Fruit fly (Drosophila melanogaster) whole organism, embryonic: Measurements from ENCODE around the gene CG12947.

Experiments
- Abd-B ChIP-seq: fragments of 200-800 bp; sonication (Bioruptor generic); optimal IDR thresholded peaks from 2 replicates; lab custom pipeline; 2018; ENCODE audit warnings: missing biosample characterization, mild to moderate bottlenecking, missing genetic modification characterization, moderate library complexity
- Atf6 ChIP-seq: fragments of 200-800 bp; sonication (Bioruptor generic); IDR thresholded peaks from 2 replicates; pipeline ENCODE4 v1.3.6; 2022; ENCODE audit warnings: missing biosample characterization, missing genetic modification characterization
- B-H2 ChIP-seq: fragments of 200-800 bp; sonication (Bioruptor generic); optimal IDR thresholded peaks from 2 replicates; lab custom pipeline; 2018; ENCODE audit warnings: missing biosample characterization, mild to moderate bottlenecking, missing genetic modification characterization
- BEAF-32 ChIP-seq: fragments of 200-800 bp; sonication (Bioruptor generic); optimal IDR thresholded peaks from 3 replicates; lab custom pipeline; 2017; ENCODE audit warnings: missing biosample characterization, missing genetic modification characterization, mild to moderate bottlenecking, moderate library complexity, missing genetic modification reagents
- Bteb2 ChIP-seq: fragments of 200-800 bp; sonication (Bioruptor generic); optimal IDR thresholded peaks from 2 replicates; lab custom pipeline; 2016; ENCODE audit warnings: missing biosample characterization, missing genetic modification characterization
- CG10431 ChIP-seq: fragments of 200-800 bp; sonication (Bioruptor generic); optimal IDR thresholded peaks from 3 replicates; lab custom pipeline; 2018; ENCODE audit warnings: missing biosample characterization, mild to moderate bottlenecking, missing genetic modification characterization
- CG10959 ChIP-seq: fragments of 200-800 bp; sonication (Bioruptor generic); IDR thresholded peaks from 2 replicates; pipeline ENCODE4 v1.3.6; 2022; ENCODE audit warnings: missing biosample characterization, missing genetic modification characterization
- CG11398 ChIP-seq: fragments of 200-800 bp; sonication (Bioruptor generic); optimal IDR thresholded peaks from 2 replicates; lab custom pipeline; 2016; ENCODE audit warnings: missing biosample characterization, missing genetic modification characterization
- CG12155 ChIP-seq: fragments of 200-800 bp; sonication (Bioruptor generic); optimal IDR thresholded peaks from 3 replicates; lab custom pipeline; 2016; ENCODE audit warnings: missing biosample characterization, missing genetic modification characterization
- CG1529 ChIP-seq: fragments of 200-800 bp; sonication (Bioruptor generic); optimal IDR thresholded peaks from 3 replicates; lab custom pipeline; 2018; ENCODE audit warnings: missing biosample characterization, missing genetic modification characterization
- CG2889 ChIP-seq: fragments of 200-800 bp; sonication (Bioruptor generic); IDR thresholded peaks from 3 replicates; pipeline ENCODE4 v1.3.6; 2022; ENCODE audit warnings: missing biosample characterization, missing genetic modification characterization
- CG3281 ChIP-seq: fragments of 200-800 bp; sonication (Bioruptor generic); optimal IDR thresholded peaks from 3 replicates; lab custom pipeline; 2017; ENCODE audit warnings: missing biosample characterization, mild to moderate bottlenecking, missing genetic modification characterization
- CG3726 ChIP-seq: fragments of 200-800 bp; sonication (Bioruptor generic); IDR thresholded peaks from 3 replicates; pipeline ENCODE4, ENCODE4 v1.3.6; 2022; ENCODE audit warnings: missing biosample characterization, missing genetic modification characterization
- CG3847 ChIP-seq: fragments of 200-800 bp; sonication (Bioruptor generic); IDR thresholded peaks from 2 replicates; pipeline ENCODE4 v1.3.6; 2022; ENCODE audit warnings: missing biosample characterization, missing genetic modification characterization
- CG6654 ChIP-seq: fragments of 200-800 bp; sonication (Bioruptor generic); optimal IDR thresholded peaks from 2 replicates; lab custom pipeline; 2017; ENCODE audit warnings: missing biosample characterization, mild to moderate bottlenecking, missing genetic modification characterization
- CG6683 ChIP-seq: fragments of 200-800 bp; sonication (Bioruptor generic); optimal IDR thresholded peaks from 2 replicates; lab custom pipeline; 2017; ENCODE audit warnings: missing biosample characterization, mild to moderate bottlenecking, missing genetic modification characterization, missing genetic modification reagents
- CG6854 ChIP-seq: fragments of 200-800 bp; sonication (Bioruptor generic); optimal IDR thresholded peaks from 3 replicates; lab custom pipeline; 2017; ENCODE audit warnings: missing biosample characterization, mild to moderate bottlenecking, missing genetic modification characterization
- CG7271 ChIP-seq: fragments of 200-800 bp; sonication (Bioruptor generic); optimal IDR thresholded peaks from 2 replicates; lab custom pipeline; 2018; ENCODE audit warnings: missing biosample characterization, mild to moderate bottlenecking, missing genetic modification characterization, moderate library complexity
- CG7928 ChIP-seq: fragments of 200-800 bp; sonication (Bioruptor generic); optimal IDR thresholded peaks from 2 replicates; lab custom pipeline; 2017; ENCODE audit warnings: missing biosample characterization, mild to moderate bottlenecking, missing genetic modification characterization
- CG9437 ChIP-seq: fragments of 200-800 bp; sonication (Bioruptor generic); optimal IDR thresholded peaks from 2 replicates; lab custom pipeline; 2018; ENCODE audit warnings: missing biosample characterization, mild to moderate bottlenecking, missing genetic modification characterization
- CG9609 ChIP-seq: fragments of 200-800 bp; sonication (Bioruptor generic); optimal IDR thresholded peaks from 3 replicates; lab custom pipeline; 2016; ENCODE audit warnings: missing biosample characterization, missing genetic modification characterization
- CG9727 ChIP-seq: fragments of 200-800 bp; sonication (Bioruptor generic); optimal IDR thresholded peaks from 3 replicates; lab custom pipeline; 2017; ENCODE audit warnings: missing biosample characterization, mild to moderate bottlenecking, missing genetic modification characterization
- H15 ChIP-seq: fragments of 200-800 bp; sonication (Bioruptor generic); IDR thresholded peaks from 3 replicates; pipeline ENCODE4 v1.3.6; 2022; ENCODE audit warnings: missing biosample characterization, missing genetic modification characterization
- HmgD ChIP-seq: fragments of 200-800 bp; sonication (Bioruptor generic); optimal IDR thresholded peaks from 3 replicates; lab custom pipeline; 2016; ENCODE audit warnings: missing biosample characterization, missing genetic modification characterization
- Hmx ChIP-seq: fragments of 200-800 bp; sonication (Bioruptor generic); optimal IDR thresholded peaks from 2 replicates; lab custom pipeline; 2016; ENCODE audit warnings: missing biosample characterization, missing genetic modification characterization
- Hr3 ChIP-seq: fragments of 200-800 bp; sonication (Bioruptor generic); optimal IDR thresholded peaks from 3 replicates; lab custom pipeline; 2016; ENCODE audit warnings: missing biosample characterization, missing genetic modification characterization
- MESR4 ChIP-seq: fragments of 200-800 bp; sonication (Bioruptor generic); optimal IDR thresholded peaks from 2 replicates; lab custom pipeline; 2018; ENCODE audit warnings: missing biosample characterization, mild to moderate bottlenecking, missing genetic modification characterization, moderate library complexity
- NC2α ChIP-seq: fragments of 200-800 bp; sonication (Bioruptor generic); optimal IDR thresholded peaks from 2 replicates; lab custom pipeline; 2016; ENCODE audit warnings: missing biosample characterization, missing genetic modification characterization
- Ssrp ChIP-seq: fragments of 200-800 bp; sonication (Bioruptor generic); optimal IDR thresholded peaks from 2 replicates; lab custom pipeline; 2018; ENCODE audit warnings: missing biosample characterization, mild to moderate bottlenecking, missing genetic modification characterization, moderate library complexity
- YL-1 ChIP-seq: fragments of 200-800 bp; sonication (Bioruptor generic); optimal IDR thresholded peaks from 3 replicates; lab custom pipeline; 2017; ENCODE audit warnings: missing biosample characterization, mild to moderate bottlenecking, missing genetic modification characterization
- al ChIP-seq: fragments of 200-800 bp; sonication (Bioruptor generic); IDR thresholded peaks from 2 replicates; pipeline ENCODE4 v1.3.6; 2022; ENCODE audit warnings: missing biosample characterization, missing genetic modification characterization
- ash1 ChIP-seq: fragments of 200-800 bp; sonication (Bioruptor generic); optimal IDR thresholded peaks from 2 replicates; lab custom pipeline; 2018; ENCODE audit warnings: missing biosample characterization, mild to moderate bottlenecking, missing genetic modification characterization
- bsh ChIP-seq, 2 experiments: fragments of 200-800 bp; sonication (Bioruptor generic); optimal IDR thresholded peaks; 2 replicates each; lab custom pipeline; 2017 to 2018; ENCODE audit warnings: mild to moderate bottlenecking in 2 of 2, missing biosample characterization in 2 of 2, missing genetic modification characterization in 2 of 2, moderate library complexity in 1 of 2
- cato ChIP-seq: fragments of 200-800 bp; sonication (Bioruptor generic); optimal IDR thresholded peaks from 2 replicates; lab custom pipeline; 2016; ENCODE audit warnings: missing biosample characterization, missing genetic modification characterization, borderline replicate concordance
- caup ChIP-seq: fragments of 200-800 bp; sonication (Bioruptor generic); optimal IDR thresholded peaks from 3 replicates; lab custom pipeline; 2017; ENCODE audit warnings: missing biosample characterization, mild to moderate bottlenecking, missing genetic modification characterization, moderate library complexity; ENCODE audit not compliant: severe bottlenecking
- croc ChIP-seq: fragments of 200-800 bp; sonication (Bioruptor generic); conservative IDR thresholded peaks from 3 replicates; pipeline ENCODE4 v1.3.6; 2022; ENCODE audit warnings: missing biosample characterization, missing genetic modification characterization
- gcm ChIP-seq: fragments of 200-800 bp; sonication (Bioruptor generic); optimal IDR thresholded peaks from 2 replicates; lab custom pipeline; 2019; ENCODE audit warnings: missing biosample characterization, mild to moderate bottlenecking, missing genetic modification characterization, moderate library complexity
- grau ChIP-seq: fragments of 200-800 bp; optimal IDR thresholded peaks from 3 replicates; lab custom pipeline; 2019; ENCODE audit warnings: missing biosample characterization, mild to moderate bottlenecking, missing genetic modification characterization, moderate library complexity
- hkb ChIP-seq, 2 experiments: fragments of 200-800 bp in 1 of 2; fragments of >200 bp in 1 of 2; sonication (Bioruptor generic) in 1 of 2; IDR thresholded peaks in 1 of 2; optimal IDR thresholded peaks in 1 of 2; 2 replicates each; pipeline versions ENCODE4 v1.3.6 to Lab custom; 2017 to 2022; ENCODE audit warnings: missing biosample characterization in 1 of 2, missing genetic modification characterization in 1 of 2
- lmd ChIP-seq: fragments of 200-800 bp; sonication (Bioruptor generic); IDR thresholded peaks from 2 replicates; pipeline ENCODE4 v1.3.6; 2022; ENCODE audit warnings: missing biosample characterization, missing genetic modification characterization
- luna ChIP-seq: fragments of 200-800 bp; sonication (Bioruptor generic); optimal IDR thresholded peaks from 2 replicates; lab custom pipeline; 2016; ENCODE audit warnings: missing biosample characterization, missing genetic modification characterization
- pb ChIP-seq: fragments of 200-800 bp; sonication (Bioruptor generic); optimal IDR thresholded peaks from 3 replicates; lab custom pipeline; 2016; ENCODE audit warnings: missing biosample characterization, missing genetic modification characterization
- run ChIP-seq: fragments of 200-800 bp; sonication (Bioruptor generic); optimal IDR thresholded peaks from 3 replicates; lab custom pipeline; 2018; ENCODE audit warnings: missing biosample characterization, mild to moderate bottlenecking, missing genetic modification characterization
- tap ChIP-seq: fragments of 200-800 bp; optimal IDR thresholded peaks from 3 replicates; lab custom pipeline; 2019; ENCODE audit warnings: missing biosample characterization, mild to moderate bottlenecking, missing genetic modification characterization, moderate library complexity
- unpg ChIP-seq: fragments of 200-800 bp; sonication (Bioruptor generic); optimal IDR thresholded peaks from 3 replicates; lab custom pipeline; 2018; ENCODE audit warnings: missing biosample characterization, mild to moderate bottlenecking, missing genetic modification characterization, moderate library complexity
- wor ChIP-seq: fragments of 200-800 bp; sonication (Bioruptor generic); IDR thresholded peaks from 2 replicates; pipeline ENCODE4 v1.3.6; 2022; ENCODE audit warnings: missing biosample characterization, missing genetic modification characterization
- zfh2 ChIP-seq: fragments of 200-800 bp; sonication (Bioruptor generic); optimal IDR thresholded peaks from 2 replicates; lab custom pipeline; 2016; ENCODE audit warnings: missing biosample characterization, missing genetic modification characterization

Gene CG12947

DNA sequence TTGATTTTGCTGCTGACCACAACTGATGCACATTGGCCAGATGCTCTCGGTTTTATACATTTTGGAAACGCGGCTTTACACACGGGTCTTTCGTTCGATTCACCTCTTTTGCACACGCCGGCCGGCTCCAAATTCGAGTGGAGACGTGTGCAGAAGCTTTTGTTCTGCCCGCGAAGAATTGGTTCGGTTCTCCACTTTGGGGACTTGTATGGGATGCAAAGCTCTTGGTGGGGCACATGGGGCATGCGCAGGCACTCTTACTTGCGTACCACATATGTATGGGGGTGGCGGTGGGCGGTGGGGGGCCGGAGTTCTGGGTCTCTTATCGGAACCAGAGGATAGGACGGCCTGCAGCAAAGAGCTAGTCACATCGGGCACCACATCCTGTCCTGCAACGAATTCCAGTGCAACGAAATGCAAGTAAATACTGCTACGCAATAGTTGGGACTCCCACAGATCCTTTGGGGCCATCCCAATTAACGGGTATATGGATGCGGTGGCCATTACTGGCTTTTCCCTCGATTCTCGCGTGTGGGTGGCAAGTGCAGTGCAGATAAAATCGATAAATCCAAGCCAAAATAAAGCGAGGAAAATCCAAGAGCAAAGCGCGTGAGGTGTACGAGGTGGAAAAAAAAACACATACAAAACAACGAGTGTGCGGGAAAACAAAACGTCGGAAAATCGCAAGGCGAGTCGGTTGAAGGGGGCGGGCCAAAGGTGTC lies 4.6 kb downstream of the CG12947 start, which contains the start of the genes MtnA and CG8500 (continued):
- peak; percentile 8 for TF ChIP-seq CG3281 (GFP tag; lab: Kevin White, UChicago)
- TF ChIP-seq CG3847, result 0 out of 2 replicates have a peak, but pooled peaks have one; percentile 7
- peak; percentile 20 for TF ChIP-seq CG12155 (GFP tag; lab: Kevin White, UChicago)
- TF ChIP-seq caup (GFP tag; lab: Kevin White, UChicago), result peak; percentile 13
- TF ChIP-seq MESR4 (GFP tag; lab: Kevin White, UChicago), result peak; percentile 23
- TF ChIP-seq CG6654, result no peak
- TF ChIP-seq ash1 (GFP tag; lab: Kevin White, UChicago), result no peak

DNA sequence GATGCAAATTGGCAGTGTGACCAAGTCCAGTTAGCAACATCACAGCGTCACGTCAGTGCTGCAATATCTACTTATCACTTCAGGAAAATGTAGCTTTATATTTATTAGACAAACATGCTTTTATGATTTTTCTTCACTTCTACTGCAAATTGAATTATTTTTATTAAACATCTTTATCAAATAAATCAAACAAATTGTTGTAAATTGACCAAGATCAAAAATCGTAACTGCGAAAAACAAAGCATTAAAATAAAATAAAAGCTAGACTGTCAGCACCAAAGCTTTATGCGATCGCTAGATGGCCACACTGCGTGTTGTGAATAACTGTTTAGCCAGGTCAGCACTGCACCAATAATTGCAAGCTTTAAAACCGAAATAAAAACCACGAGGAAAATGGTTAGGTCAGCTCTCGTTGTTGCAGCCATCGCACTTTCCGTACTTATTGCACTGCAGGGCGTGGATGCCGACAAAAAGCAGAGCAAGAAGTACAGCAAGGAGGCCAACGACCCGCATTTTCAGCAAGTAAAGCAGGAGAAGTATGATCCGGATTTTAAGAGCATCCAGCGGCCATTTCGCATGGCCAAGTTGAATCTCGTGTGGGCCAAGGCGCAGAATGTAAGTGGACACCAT lies 11.4 kb downstream of the CG12947 start, which contains the start of the genes CG12945 and CG8507:
TSS of gene CG12945 (minus strand) at position 45 of the 630 bp plus-strand sequence.
TSS of gene CG8507 (plus strand) at position 307 of the 630 bp plus-strand sequence.
- TF ChIP-seq CG1529 (GFP tag; lab: Kevin White, UChicago) (no peak), CG6854 (no peak), CG2889 (no peak), BEAF-32 (GFP tag; lab: Kevin White, UChicago) (peak; percentile 52), CG7271 (tag; lab: Kevin White, UChicago) (no peak), grau (tag; lab: Kevin White, UChicago) (peak; percentile 63), CG7928 (no peak), NC2α (GFP tag; lab: Kevin White, UChicago) (no peak), cato (no peak), al (GFP tag; lab: Robert Waterston, UW) (peak; percentile 37; the same call in 1 of the 2 replicates), zfh2 (GFP tag; lab: Kevin White, UChicago) (peak; percentile 69), CG9437 (GFP tag; lab: Kevin White, UChicago) (peak; percentile 33), CG3726 (no peak), CG10431 (GFP tag; lab: Kevin White, UChicago) (no peak), croc (no peak), luna (GFP tag; lab: Kevin White, UChicago) (no peak), B-H2 (no peak), Ssrp (tag; lab: Kevin White, UChicago) (peak; percentile 28), H15 (no peak), CG10959 (GFP tag; lab: Robert Waterston, UW) (no peak), CG9727 (peak; percentile 42), hkb (optimal IDR thresholded peaks at IDR 0.05; lab: Kevin White, UChicago) (no peak), hkb (GFP tag; IDR thresholded peaks at IDR 0.05; lab: Robert Waterston, UW) (no peak), Hmx (GFP tag; lab: Kevin White, UChicago) (no peak), HmgD (GFP tag; lab: Kevin White, UChicago) (no peak), run (tag; lab: Kevin White, UChicago) (no peak), bsh (GFP tag; optimal IDR thresholded peaks at IDR 0.05; lab: Kevin White, UChicago) (peak in 1 of 2 experiments; percentile 20), Atf6 (no peak; the same call in 1 of the 2 replicates), Hr3 (GFP tag; lab: Kevin White, UChicago) (peak; percentile 26), Bteb2 (no peak), CG6683 (GFP tag; lab: Kevin White, UChicago) (no peak), unpg (GFP tag; lab: Kevin White, UChicago) (no peak), pb (GFP tag; lab: Kevin White, UChicago) (no peak), CG9609 (GFP tag; lab: Kevin White, UChicago) (peak; percentile 16), Abd-B (peak; percentile 76), YL-1 (GFP tag; lab: Kevin White, UChicago) (peak; percentile 47), gcm (GFP tag; lab: Kevin White, UChicago) (peak; percentile 37), tap (tag; lab: Kevin White, UChicago) (no peak), CG11398 (GFP tag; lab: Kevin White, UChicago) (no peak), lmd (peak; percentile 51; the same call in 1 of the 2 replicates), wor (GFP tag; lab: Robert Waterston, UW) (no peak)
